Worm (Caenorhabditis elegans) whole organism, L1 larva: ENCODE data around the gene F14D7.18.

Experiments used
- hlh-17 ChIP-seq: fragments of 200-800 bp; sonication (Bioruptor generic); optimal IDR thresholded peaks from 2 replicates; lab custom pipeline; 2018; ENCODE audit warnings: missing genetic modification characterization, mild to moderate bottlenecking, missing compliant biosample characterization, moderate library complexity, borderline replicate concordance
- vab-15 ChIP-seq: sonication (generic microtip); optimal IDR thresholded peaks from 2 replicates; lab custom pipeline; 2017; ENCODE audit warnings: missing genotype, mild to moderate bottlenecking, missing genetic modification characterization, missing compliant biosample characterization

- no peak for TF ChIP-seq hlh-17 (GFP tag; lab: Kevin White, UChicago)
- no peak for TF ChIP-seq vab-15 (tag; lab: Kevin White, UChicago)
Measured at ce11 chrV:14301076-14301475, 10.5 kb upstream of the F14D7.18 start, which contains the start of gene F14D7.6.
